Fruit fly (Drosophila melanogaster): ENCODE results near the gene Dci.

Dci gene

DNA sequence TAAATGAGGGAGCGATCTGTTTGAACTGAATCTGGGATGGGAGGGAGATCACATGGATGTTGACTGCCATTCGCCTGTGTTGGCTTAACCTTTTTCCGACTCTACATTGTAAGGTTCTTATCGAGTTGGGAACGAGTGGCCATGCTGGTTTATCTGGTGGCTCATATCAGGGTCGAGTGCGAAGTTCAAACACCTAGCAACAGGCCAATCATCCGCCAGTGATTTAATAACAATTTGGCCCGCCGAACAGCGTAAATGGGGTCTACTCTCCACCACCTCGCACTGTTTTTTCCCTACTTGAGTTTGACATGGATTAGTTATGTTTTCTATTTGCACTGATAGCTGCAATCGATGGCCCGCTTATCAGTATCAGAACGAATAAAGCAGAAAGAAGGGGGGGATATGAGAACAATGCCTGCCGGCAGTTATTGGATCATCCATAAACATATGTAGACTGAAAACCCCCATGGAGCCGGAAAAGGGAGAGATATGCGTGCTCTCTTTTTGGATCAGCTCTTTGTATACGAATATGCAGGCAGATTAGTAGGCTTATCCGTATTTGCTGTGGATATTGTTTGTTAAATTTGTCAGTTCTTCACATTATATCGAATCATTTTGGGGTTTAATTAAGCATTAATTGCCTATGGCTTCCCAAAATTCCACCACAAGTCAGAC lies 36.4 kb downstream of the Dci start (continued):
- TF ChIP-seq CG17568 (GFP tag; optimal IDR thresholded peaks at IDR 0.05) (no peak), CG6813 (GFP tag; optimal IDR thresholded peaks at IDR 0.05) (no peak), CG12769 (tag; optimal IDR thresholded peaks at IDR 0.05) (peak; percentile 16), onecut (GFP tag; IDR thresholded peaks at IDR 0.05) (no peak), CG8478 (optimal IDR thresholded peaks at IDR 0.05) (no peak), CG15011 (GFP tag; optimal IDR thresholded peaks at IDR 0.05) (no peak), Lhr (GFP tag; optimal IDR thresholded peaks at IDR 0.05) (no peak), p53 (GFP tag; optimal IDR thresholded peaks at IDR 0.05) (no peak), D (optimal IDR thresholded peaks at IDR 0.05) (no peak), D (GFP tag; optimal IDR thresholded peaks at IDR 0.05) (no peak), CG1233 (GFP tag; optimal IDR thresholded peaks at IDR 0.05) (no peak), NC2β (GFP tag; optimal IDR thresholded peaks at IDR 0.05) (no peak), Vsx1 (GFP tag; optimal IDR thresholded peaks at IDR 0.05) (peak; percentile 50), org-1 (GFP tag; optimal IDR thresholded peaks at IDR 0.05) (no peak), CG3163 (GFP tag; optimal IDR thresholded peaks at IDR 0.05) (no peak), Elba2 (GFP tag; optimal IDR thresholded peaks at IDR 0.05) (no peak), ttk (GFP tag; IDR thresholded peaks at IDR 0.05) (no peak), Hr78 (GFP tag; optimal IDR thresholded peaks at IDR 0.05) (peak in 1 of 2 experiments; percentile 87), NFAT (GFP tag; IDR thresholded peaks at IDR 0.05) (no peak), CG3726 (GFP tag; IDR thresholded peaks at IDR 0.05) (no peak), CG1647 (GFP tag; optimal IDR thresholded peaks at IDR 0.05) (no peak), twi (tag; optimal IDR thresholded peaks at IDR 0.05) (no peak), oc (tag; optimal IDR thresholded peaks at IDR 0.05) (no peak), Lim3 (GFP tag; IDR thresholded peaks at IDR 0.05) (no peak), Stat92E (GFP tag; optimal IDR thresholded peaks at IDR 0.05) (no peak), exex (tag; optimal IDR thresholded peaks at IDR 0.05) (peak; percentile 95), her (GFP tag; optimal IDR thresholded peaks at IDR 0.05) (no peak), CG15514 (GFP tag; optimal IDR thresholded peaks at IDR 0.05) (no peak), lab (GFP tag; optimal IDR thresholded peaks at IDR 0.05) (peak; percentile 47), tio (GFP tag; optimal IDR thresholded peaks at IDR 0.05) (no peak), sens (GFP tag) (peak; percentile 75), mld (GFP tag; IDR thresholded peaks at IDR 0.05; ENCODE audit: partially characterized antibody) (no peak), Ada2b (GFP tag; IDR thresholded peaks at IDR 0.05) (no peak), C15 (GFP tag; IDR thresholded peaks at IDR 0.05) (no peak), BtbVII (GFP tag; optimal IDR thresholded peaks at IDR 0.05) (no peak), H15 (GFP tag; IDR thresholded peaks at IDR 0.05) (no peak), Poxn (GFP tag; IDR thresholded peaks at IDR 0.05) (no peak), zfh2 (GFP tag; optimal IDR thresholded peaks at IDR 0.05) (no peak), vnd (GFP tag; IDR thresholded peaks at IDR 0.05; ENCODE audit: partially characterized antibody) (no peak), stc (GFP tag; IDR thresholded peaks at IDR 0.05) (no peak), en (GFP tag; optimal IDR thresholded peaks at IDR 0.05) (no peak), Pdp1 (GFP tag; optimal IDR thresholded peaks at IDR 0.05) (peak in 1 of 2 experiments; percentile 55), run (tag; optimal IDR thresholded peaks at IDR 0.05) (no peak), Lpt (GFP tag; optimal IDR thresholded peaks at IDR 0.05) (no peak), Hand (GFP tag; optimal IDR thresholded peaks at IDR 0.05) (no peak), HLH3B (GFP tag; IDR thresholded peaks at IDR 0.05) (no peak), wor (GFP tag; IDR thresholded peaks at IDR 0.05) (no peak), grn (GFP tag; optimal IDR thresholded peaks at IDR 0.05) (peak; percentile 85), Bgb (GFP tag; IDR thresholded peaks at IDR 0.05; ENCODE audit: partially characterized antibody) (no peak), CG4328 (GFP tag; optimal IDR thresholded peaks at IDR 0.05) (no peak), CG8944 (GFP tag; optimal IDR thresholded peaks at IDR 0.05) (no peak)

Data from whole organism, embryonic.